Worm (Caenorhabditis elegans): ENCODE measurements around the gene C24D10.49.
"Not testable (repeated sequence)": the region's sequence is repeated elsewhere in the genome, so short reads cannot be mapped to it uniquely, and the experiment has no call there.

ce11 chrIV:5165626-5166025 is 8.5 kb upstream of the C24D10.49 start, which contains the start of gene nspd-6:
- TF ChIP-seq B0310.2 (tag; optimal IDR thresholded peaks at IDR 0.05); aly-1 (tag; optimal IDR thresholded peaks at IDR 0.05); ceh-13 (GFP tag; optimal IDR thresholded peaks at IDR 0.05); F13C5.2 (tag; optimal IDR thresholded peaks at IDR 0.05): not testable (repeated sequence)

All from whole organism, early embryonic.